Worm (Caenorhabditis elegans) whole organism, midembryonic: ENCODE data around the gene ceh-23.

ENCODE experiments used
- cog-1 ChIP-seq: sonication (generic microtip); optimal IDR thresholded peaks from 2 replicates; lab custom pipeline; 2016; ENCODE audit warnings: missing genetic modification characterization, missing compliant biosample characterization
- flt-1 ChIP-seq: fragments of 200-800 bp; sonication (Bioruptor generic); IDR thresholded peaks from 2 replicates; pipeline ENCODE4 v1.3.6; 2022; ENCODE audit warnings: missing genetic modification characterization, missing compliant biosample characterization
- klf-2 ChIP-seq: fragments of 200-800 bp; sonication (Bioruptor generic); conservative IDR thresholded peaks from 2 replicates; pipeline ENCODE4 v1.3.6; 2022; ENCODE audit warnings: missing genetic modification reagents, missing genetic modification characterization, missing compliant biosample characterization
- med-1 ChIP-seq: sonication (generic microtip); optimal IDR thresholded peaks from 2 replicates; lab custom pipeline; 2017; ENCODE audit warnings: missing genetic modification characterization, mild to moderate bottlenecking, missing compliant biosample characterization, antibody characterized with exemption, missing genetic modification reagents; ENCODE audit not compliant: insufficient read depth
- ref-1 ChIP-seq: fragments of 200-800 bp; sonication (Bioruptor generic); conservative IDR thresholded peaks from 2 replicates; pipeline ENCODE4 v1.3.6; 2022; ENCODE audit warnings: missing genetic modification reagents, missing genetic modification characterization, missing compliant biosample characterization

- TF ChIP-seq cog-1: no peak
- no peak for TF ChIP-seq klf-2 (GFP tag; lab: Robert Waterston, UW)
- TF ChIP-seq med-1: no peak
- no peak for TF ChIP-seq flt-1 (GFP tag; lab: Robert Waterston, UW)
- TF ChIP-seq ref-1: no peak
Observed at ce11 chrIII:7880132-7880715, 40.8 kb downstream of the ceh-23 start.
